Worm (Caenorhabditis elegans) whole organism, midembryonic: ENCODE data around the gene F52C12.2.

Experiments
- T22C8.4 ChIP-seq: fragments of 200-800 bp; sonication (Bioruptor generic); IDR thresholded peaks from 2 replicates; pipeline ENCODE4 v1.3.6; 2022; ENCODE audit warnings: missing genetic modification characterization, missing compliant biosample characterization
- cog-1 ChIP-seq: sonication (generic microtip); optimal IDR thresholded peaks from 2 replicates; lab custom pipeline; 2016; ENCODE audit warnings: missing genetic modification characterization, missing compliant biosample characterization
- flt-1 ChIP-seq: fragments of 200-800 bp; sonication (Bioruptor generic); IDR thresholded peaks from 2 replicates; pipeline ENCODE4 v1.3.6; 2022; ENCODE audit warnings: missing genetic modification characterization, missing compliant biosample characterization
- ref-1 ChIP-seq: fragments of 200-800 bp; sonication (Bioruptor generic); conservative IDR thresholded peaks from 2 replicates; pipeline ENCODE4 v1.3.6; 2022; ENCODE audit warnings: missing genetic modification reagents, missing genetic modification characterization, missing compliant biosample characterization

ce11 chrIV:1997762-1998161 lies 44.4 kb downstream of the F52C12.2 start:
- TF ChIP-seq ref-1 (no peak), flt-1 (GFP tag; lab: Robert Waterston, UW) (no peak), cog-1 (tag; lab: Kevin White, UChicago) (no peak), T22C8.4 (GFP tag; lab: Robert Waterston, UW) (no peak)
